Fruit fly (Drosophila melanogaster): ENCODE results near the gene CG3847.

- TF ChIP-seq foxo (GFP tag; optimal IDR thresholded peaks at IDR 0.05) = peak in 1 of 2 experiments; percentile 37
- no peak for TF ChIP-seq lola (GFP tag; optimal IDR thresholded peaks at IDR 0.05)
- TF ChIP-seq br (GFP tag; optimal IDR thresholded peaks at IDR 0.05) = peak; percentile 27
- no peak for TF ChIP-seq Myc (optimal IDR thresholded peaks at IDR 0.05)
- TF ChIP-seq dsf (GFP tag; optimal IDR thresholded peaks at IDR 0.05; ENCODE audit: borderline replicate concordance) = no peak
- TF ChIP-seq Abd-B (GFP tag; optimal IDR thresholded peaks at IDR 0.05) = no peak
- no peak for TF ChIP-seq usp (GFP tag; optimal IDR thresholded peaks at IDR 0.05)
- peak; percentile 10 for TF ChIP-seq h (GFP tag; optimal IDR thresholded peaks at IDR 0.05)
- peak; percentile 26 for TF ChIP-seq psq (GFP tag; optimal IDR thresholded peaks at IDR 0.05)
- peak; percentile 3 for TF ChIP-seq Sp1 (GFP tag; optimal IDR thresholded peaks at IDR 0.05)
- TF ChIP-seq OdsH (GFP tag; optimal IDR thresholded peaks at IDR 0.05) = peak; percentile 19
These were observed 41.6 kb upstream of the CG3847 start for dm6 chrX:6305317-6305716.

All from whole organism, wandering third instar larva.